Worm (Caenorhabditis elegans) whole organism, L2 larva: ENCODE measurements around the gene spig-8.

Experiments used
- unc-39 ChIP-seq: fragments of 150-350 bp; optimal IDR thresholded peaks from 2 replicates; lab custom pipeline; 2014; ENCODE audit warnings: missing biosample characterization, missing genetic modification characterization
- ztf-11 ChIP-seq: sonication (generic microtip); optimal IDR thresholded peaks from 2 replicates; lab custom pipeline; 2017; ENCODE audit warnings: missing biosample characterization, missing genetic modification characterization

DNA sequence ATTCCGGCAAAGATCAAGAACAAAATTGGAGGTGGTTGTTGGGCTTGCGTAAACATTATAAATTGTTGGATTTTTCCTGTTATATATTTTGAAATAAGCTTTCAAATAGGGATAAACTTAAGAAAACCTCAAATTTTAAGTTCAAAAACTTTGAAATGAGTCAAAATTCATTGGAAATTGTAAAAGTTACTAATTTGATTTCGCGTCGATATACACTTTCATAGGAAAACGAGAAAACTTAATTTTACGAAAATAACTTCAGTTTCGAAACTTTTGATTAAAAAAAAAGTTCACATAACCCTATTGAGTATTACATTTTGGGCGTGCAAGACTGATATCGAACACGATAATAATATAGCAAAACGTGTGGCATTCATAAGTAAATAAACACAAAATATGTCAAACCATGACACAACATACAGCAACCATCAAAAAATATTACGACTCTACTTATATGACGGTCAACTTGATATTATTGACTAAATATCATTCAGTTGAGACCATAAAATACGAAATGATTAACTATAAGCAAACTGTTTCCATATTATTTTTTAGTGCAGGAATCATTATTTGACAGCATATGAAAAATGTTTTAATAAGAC lies 41.5 kb downstream of the spig-8 start:
- TF ChIP-seq unc-39 (no peak), ztf-11 (no peak)
